Fruit fly (Drosophila melanogaster): Measurements from ENCODE around the gene CG17026.

CG17026 gene

dm6 chr3L:16004401-16005237, 29.5 kb downstream of the CG17026 start, which contains the start of the genes hzg and mRpS31 (continued):
- TF ChIP-seq ERR (GFP tag; optimal IDR thresholded peaks at IDR 0.05) (no peak), CoRest (tag; optimal IDR thresholded peaks at IDR 0.05) (peak; percentile 73), Spps (tag; optimal IDR thresholded peaks at IDR 0.05) (no peak), Oaz (GFP tag; IDR thresholded peaks at IDR 0.05) (no peak), Atf6 (GFP tag; IDR thresholded peaks at IDR 0.05) (peak; percentile 48; the same call in 1 of the 2 replicates), CG15514 (GFP tag; optimal IDR thresholded peaks at IDR 0.05) (peak; percentile 41), Xrp1 (GFP tag; IDR thresholded peaks at IDR 0.05) (peak; percentile 52; the same call in 1 of the 2 replicates), run (tag; optimal IDR thresholded peaks at IDR 0.05) (no peak), bab2 (GFP tag; optimal IDR thresholded peaks at IDR 0.05) (no peak), CG18011 (GFP tag; optimal IDR thresholded peaks at IDR 0.05) (no peak), phol (tag; optimal IDR thresholded peaks at IDR 0.05) (peak; percentile 73), gsb (GFP tag; IDR thresholded peaks at IDR 0.05) (no peak), row (GFP tag; IDR thresholded peaks at IDR 0.05) (peak; percentile 88), CG7963 (GFP tag; IDR thresholded peaks at IDR 0.05; ENCODE audit: partially characterized antibody) (no peak), pzg (GFP tag; optimal IDR thresholded peaks at IDR 0.05) (peak; percentile 61), CG30020 (tag; optimal IDR thresholded peaks at IDR 0.05) (peak; percentile 57), CG10366 (GFP tag; IDR thresholded peaks at IDR 0.05) (peak; percentile 47), en (GFP tag; optimal IDR thresholded peaks at IDR 0.05) (no peak), CG11504 (tag; optimal IDR thresholded peaks at IDR 0.05) (peak; percentile 66), CG7786 (GFP tag; optimal IDR thresholded peaks at IDR 0.05) (peak; percentile 56), Ets97D (GFP tag; optimal IDR thresholded peaks at IDR 0.05) (peak; percentile 56), CG34422 (GFP tag; IDR thresholded peaks at IDR 0.05) (peak; percentile 35; the same call in 1 of the 3 replicates), CG12659 (GFP tag; optimal IDR thresholded peaks at IDR 0.05) (peak; percentile 42), CG7839 (tag; optimal IDR thresholded peaks at IDR 0.05) (peak; percentile 25), CG14860 (GFP tag; IDR thresholded peaks at IDR 0.05; ENCODE audit: partially characterized antibody) (no peak), Doc3 (GFP tag; IDR thresholded peaks at IDR 0.05; ENCODE audit: partially characterized antibody) (no peak), Nf-YA (GFP tag; IDR thresholded peaks at IDR 0.05) (0 out of 2 replicates have a peak, but pooled peaks have one; percentile 7), Hr3 (GFP tag; optimal IDR thresholded peaks at IDR 0.05) (peak; percentile 57), CG17568 (GFP tag; optimal IDR thresholded peaks at IDR 0.05) (peak; percentile 58), jing (GFP tag; optimal IDR thresholded peaks at IDR 0.05) (no peak), PHDP (tag; optimal IDR thresholded peaks at IDR 0.05) (peak; percentile 51), vvl (GFP tag; IDR thresholded peaks at IDR 0.05) (peak; percentile 54; the same call in 1 of the 2 replicates), CG32772 (GFP tag; IDR thresholded peaks at IDR 0.05) (no peak), CG31441 (GFP tag; IDR thresholded peaks at IDR 0.05) (peak; percentile 66; the same call in 1 of the 2 replicates), vfl (GFP tag; optimal IDR thresholded peaks at IDR 0.05) (no peak), CG10654 (GFP tag; optimal IDR thresholded peaks at IDR 0.05) (peak; percentile 50), tll (GFP tag; optimal IDR thresholded peaks at IDR 0.05) (no peak), zen (tag; optimal IDR thresholded peaks at IDR 0.05) (peak; percentile 39), CG6854 (GFP tag; optimal IDR thresholded peaks at IDR 0.05) (no peak), cg (GFP tag; optimal IDR thresholded peaks at IDR 0.05) (peak; percentile 62), Abd-B (GFP tag; optimal IDR thresholded peaks at IDR 0.05) (peak; percentile 31), Rfx (GFP tag; IDR thresholded peaks at IDR 0.05) (peak; percentile 66), CG2129 (GFP tag; IDR thresholded peaks at IDR 0.05; ENCODE audit: partially characterized antibody) (no peak), Eip74EF (GFP tag; optimal IDR thresholded peaks at IDR 0.05) (no peak), CG33213 (GFP tag; optimal IDR thresholded peaks at IDR 0.05) (peak; percentile 54), CG34376 (GFP tag; optimal IDR thresholded peaks at IDR 0.05) (peak; percentile 36), NFAT (GFP tag; IDR thresholded peaks at IDR 0.05) (no peak), tup (GFP tag; optimal IDR thresholded peaks at IDR 0.05) (no peak)

All from whole organism, embryonic.